Fruit fly (Drosophila melanogaster) whole organism, adult: ENCODE measurements around the gene CG18731.

ENCODE experiments used
- Clk ChIP-seq: fragments of 200-800 bp; sonication (Bioruptor generic); optimal IDR thresholded peaks from 2 replicates; lab custom pipeline; 2017; ENCODE audit warnings: missing biosample characterization, missing genetic modification characterization
- cnc ChIP-seq, 2 experiments: fragments of >200 bp; optimal IDR thresholded peaks; 2 replicates each; lab custom pipeline; 2017
- kay ChIP-seq: fragments of 200-800 bp; sonication (Bioruptor generic); peaks from one replicate; lab custom pipeline; 2016; ENCODE audit warnings: missing biosample characterization, missing genetic modification characterization, borderline replicate concordance
- ovo ChIP-seq: fragments of 200-800 bp; sonication (Bioruptor generic); optimal IDR thresholded peaks from 2 replicates; lab custom pipeline; 2016; ENCODE audit warnings: missing biosample characterization, missing genetic modification characterization
- pad ChIP-seq: fragments of 200-800 bp; sonication (Bioruptor generic); optimal IDR thresholded peaks from 3 replicates; lab custom pipeline; 2017; ENCODE audit warnings: missing biosample characterization, missing genetic modification characterization, mild to moderate bottlenecking, moderate library complexity, missing genetic modification reagents
- toe ChIP-seq: fragments of 200-800 bp; sonication (Bioruptor generic); optimal IDR thresholded peaks from 2 replicates; lab custom pipeline; 2016; ENCODE audit warnings: missing biosample characterization, missing genetic modification characterization

DNA sequence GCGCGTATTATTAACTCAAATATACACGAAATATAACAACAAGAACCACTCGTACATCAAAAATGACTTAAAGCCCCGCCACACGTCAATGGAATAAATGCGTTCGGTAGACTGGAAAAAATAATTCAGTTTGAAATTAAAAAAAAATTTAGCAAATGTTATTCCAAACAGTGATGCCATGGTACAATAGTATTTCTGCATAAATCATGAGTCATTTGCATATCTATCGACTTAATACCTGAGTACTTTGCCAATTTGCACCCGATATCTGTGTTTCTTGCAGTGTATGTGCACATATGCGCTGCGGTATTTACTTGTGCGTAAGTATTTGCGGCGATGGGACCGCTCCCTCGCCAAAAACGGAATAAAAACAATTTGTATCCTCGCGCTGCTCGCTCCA is 38.3 kb downstream of the CG18731 start:
- no peak for TF ChIP-seq toe (GFP tag; lab: Kevin White, UChicago)
- no peak for TF ChIP-seq cnc (optimal IDR thresholded peaks at IDR 0.05; lab: Kevin White, UChicago)
- no peak for TF ChIP-seq ovo (GFP tag; lab: Kevin White, UChicago)
- no peak for TF ChIP-seq Clk (GFP tag; lab: Kevin White, UChicago)
- TF ChIP-seq pad (GFP tag; lab: Kevin White, UChicago): no peak
- TF ChIP-seq kay: no peak
